Worm (Caenorhabditis elegans) whole organism, L1 larva: Measurements from ENCODE around the gene rnp-5.

Experiments used
- C04F5.9 ChIP-seq: sonication (generic microtip); optimal IDR thresholded peaks from 2 replicates; lab custom pipeline; 2016; ENCODE audit warnings: missing genetic modification characterization, missing compliant biosample characterization
- C16A3.4 ChIP-seq: fragments of 150-350 bp; optimal IDR thresholded peaks from 2 replicates; lab custom pipeline; 2014; ENCODE audit warnings: missing biosample characterization, missing genetic modification characterization
- F16B12.6 ChIP-seq: fragments of 150-350 bp; optimal IDR thresholded peaks from 2 replicates; lab custom pipeline; 2014; ENCODE audit warnings: missing biosample characterization, missing genetic modification characterization
- aly-2 ChIP-seq: fragments of 150-350 bp; optimal IDR thresholded peaks from 2 replicates; lab custom pipeline; 2014; ENCODE audit warnings: missing biosample characterization, missing genetic modification characterization
- ama-1 ChIP-seq: fragments of 150-350 bp; optimal IDR thresholded peaks from 2 replicates; lab custom pipeline; 2014
- blmp-1 ChIP-seq: fragments of 150-350 bp; optimal IDR thresholded peaks from 2 replicates; lab custom pipeline; 2014; ENCODE audit warnings: missing biosample characterization, missing genetic modification characterization
- ceh-63 ChIP-seq: fragments of 200-800 bp; sonication (Bioruptor generic); optimal IDR thresholded peaks from 2 replicates; lab custom pipeline; 2018; ENCODE audit warnings: mild to moderate bottlenecking, missing genetic modification characterization, missing compliant biosample characterization
- ceh-8 ChIP-seq: fragments of 200-800 bp; sonication (Bioruptor generic); optimal IDR thresholded peaks from 2 replicates; lab custom pipeline; 2018; ENCODE audit warnings: mild to moderate bottlenecking, missing genetic modification characterization, moderate library complexity, missing compliant biosample characterization
- ceh-82 ChIP-seq, 3 experiments: fragments of 150-350 bp in 1 of 3; sonication (generic microtip) in 2 of 3; optimal IDR thresholded peaks; 2 replicates each; lab custom pipeline; 2014 to 2017; ENCODE audit warnings: missing biosample characterization in 3 of 3, missing genetic modification characterization in 3 of 3
- ceh-88 ChIP-seq: fragments of 200-800 bp; sonication (Bioruptor generic); IDR thresholded peaks from 2 replicates; pipeline ENCODE4 v1.3.6; 2022; ENCODE audit warnings: missing genetic modification characterization, missing compliant biosample characterization
- dpl-1 ChIP-seq, 3 experiments: fragments of 150-350 bp in 2 of 3; sonication (generic microtip) in 1 of 3; optimal IDR thresholded peaks; 2 replicates each; lab custom pipeline; 2014 to 2017; ENCODE audit warnings: missing biosample characterization in 3 of 3, missing genetic modification characterization in 3 of 3, missing genetic modification reagents in 3 of 3
- dsc-1 ChIP-seq: sonication (generic microtip); optimal IDR thresholded peaks from 2 replicates; lab custom pipeline; 2016; ENCODE audit warnings: mild to moderate bottlenecking, missing genetic modification characterization, missing compliant biosample characterization
- efl-1 ChIP-seq, 4 experiments: fragments of 150-350 bp; optimal IDR thresholded peaks in 3 of 4; peaks in 1 of 4; 1 replicate in 1 of 4; 2 replicates in 3 of 4; lab custom pipeline; 2014; ENCODE audit warnings: missing biosample characterization in 2 of 4, missing genetic modification characterization in 2 of 4, missing genetic modification reagents in 2 of 4
- egl-13 ChIP-seq: sonication (generic microtip); optimal IDR thresholded peaks from 2 replicates; lab custom pipeline; 2016; ENCODE audit warnings: missing genotype, missing genetic modification reagents, missing genetic modification characterization, missing compliant biosample characterization
- egl-27 ChIP-seq, 2 experiments: fragments of 150-350 bp in 1 of 2; sonication (generic microtip); optimal IDR thresholded peaks; 3 replicates each; lab custom pipeline; 2017 to 2018; ENCODE audit warnings: missing biosample characterization in 2 of 2, missing genetic modification characterization in 2 of 2, missing genetic modification reagents in 2 of 2
- fkh-10 ChIP-seq: sonication (generic microtip); optimal IDR thresholded peaks from 2 replicates; lab custom pipeline; 2017; ENCODE audit warnings: missing biosample characterization, missing genetic modification reagents, missing genetic modification characterization
- fkh-4 ChIP-seq: sonication (generic microtip); optimal IDR thresholded peaks from 2 replicates; lab custom pipeline; 2016; ENCODE audit warnings: missing compliant biosample characterization, missing genetic modification characterization, borderline replicate concordance
- fos-1 ChIP-seq: fragments of 150-350 bp; optimal IDR thresholded peaks from 2 replicates; lab custom pipeline; 2014; ENCODE audit warnings: missing biosample characterization, missing genetic modification characterization
- irx-1 ChIP-seq: sonication (generic microtip); optimal IDR thresholded peaks from 2 replicates; lab custom pipeline; 2016; ENCODE audit warnings: missing genetic modification characterization, missing compliant biosample characterization
- isw-1 ChIP-seq: fragments of 200-800 bp; sonication (Bioruptor generic); IDR thresholded peaks from 2 replicates; pipeline ENCODE4 v1.3.6; 2022; ENCODE audit warnings: missing genetic modification characterization, missing compliant biosample characterization
- jun-1 ChIP-seq: fragments of 150-350 bp; optimal IDR thresholded peaks from 2 replicates; lab custom pipeline; 2014; ENCODE audit warnings: missing biosample characterization, missing genetic modification reagents, missing genetic modification characterization
- lin-14 ChIP-seq: fragments of 200-800 bp; sonication (Bioruptor generic); optimal IDR thresholded peaks from 2 replicates; lab custom pipeline; 2018; ENCODE audit warnings: mild to moderate bottlenecking, missing genetic modification characterization, moderate library complexity, missing compliant biosample characterization
- lin-15B ChIP-seq: fragments of 150-350 bp; sonication (generic microtip); optimal IDR thresholded peaks from 3 replicates; lab custom pipeline; 2014; ENCODE audit warnings: missing biosample characterization, missing genetic modification characterization
- lin-35 ChIP-seq, 2 experiments: fragments of 150-350 bp; optimal IDR thresholded peaks; 2 replicates each; lab custom pipeline; 2014; ENCODE audit warnings: missing biosample characterization in 2 of 2, missing genetic modification characterization in 2 of 2, missing genetic modification reagents in 2 of 2
- lir-3 ChIP-seq: sonication (generic microtip); optimal IDR thresholded peaks from 2 replicates; lab custom pipeline; 2016; ENCODE audit warnings: mild to moderate bottlenecking, missing genetic modification characterization, moderate library complexity, missing compliant biosample characterization; ENCODE audit not compliant: poor library complexity
- mab-9 ChIP-seq: fragments of 200-800 bp; sonication (Bioruptor generic); IDR thresholded peaks from 2 replicates; pipeline ENCODE4 v1.3.6; 2022; ENCODE audit warnings: missing genetic modification reagents, missing genetic modification characterization, missing compliant biosample characterization
- mdl-1 ChIP-seq, 2 experiments: fragments of 150-350 bp; optimal IDR thresholded peaks; 2 replicates each; lab custom pipeline; 2014 to 2017; ENCODE audit warnings: missing biosample characterization in 2 of 2, missing genetic modification characterization in 2 of 2, inconsistent platforms in 1 of 2
- mef-2 ChIP-seq: fragments of 150-350 bp; optimal IDR thresholded peaks from 2 replicates; lab custom pipeline; 2014; ENCODE audit warnings: missing biosample characterization, missing genetic modification characterization
- mep-1 ChIP-seq: fragments of 150-350 bp; optimal IDR thresholded peaks from 2 replicates; lab custom pipeline; 2014; ENCODE audit warnings: missing biosample characterization, missing genetic modification characterization
- nhr-11 ChIP-seq: fragments of 150-350 bp; optimal IDR thresholded peaks from 2 replicates; lab custom pipeline; 2014; ENCODE audit warnings: missing biosample characterization, missing genetic modification characterization
- nhr-19 ChIP-seq: fragments of 200-800 bp; sonication (Bioruptor generic); conservative IDR thresholded peaks from 2 replicates; pipeline ENCODE4 v1.3.6; 2022; ENCODE audit warnings: missing genetic modification characterization, missing compliant biosample characterization
- nhr-237 ChIP-seq: fragments of 150-350 bp; optimal IDR thresholded peaks from 2 replicates; lab custom pipeline; 2014; ENCODE audit warnings: missing biosample characterization, missing genetic modification characterization
- nhr-47 ChIP-seq: sonication (generic microtip); optimal IDR thresholded peaks from 2 replicates; lab custom pipeline; 2016; ENCODE audit warnings: mild to moderate bottlenecking, missing genetic modification characterization, moderate library complexity, missing compliant biosample characterization
- nhr-71 ChIP-seq: sonication (generic microtip); optimal IDR thresholded peaks from 2 replicates; lab custom pipeline; 2016; ENCODE audit warnings: mild to moderate bottlenecking, missing genetic modification characterization, moderate library complexity, missing compliant biosample characterization
- nhr-76 ChIP-seq: sonication (generic microtip); optimal IDR thresholded peaks from 2 replicates; lab custom pipeline; 2017; ENCODE audit warnings: missing biosample characterization, missing genetic modification characterization
- nhr-77 ChIP-seq: fragments of 150-350 bp; optimal IDR thresholded peaks from 2 replicates; lab custom pipeline; 2014; ENCODE audit warnings: missing biosample characterization, missing genetic modification characterization
- nhr-85 ChIP-seq: sonication (generic microtip); peaks from one replicate; lab custom pipeline; 2016; ENCODE audit warnings: missing genetic modification characterization, inconsistent platforms, missing compliant biosample characterization
- pax-3 ChIP-seq: fragments of 200-800 bp; sonication (Bioruptor generic); optimal IDR thresholded peaks from 2 replicates; lab custom pipeline; 2018; ENCODE audit warnings: mild to moderate bottlenecking, missing genetic modification characterization, moderate library complexity, missing compliant biosample characterization
- pqm-1 ChIP-seq: sonication (generic microtip); optimal IDR thresholded peaks from 3 replicates; lab custom pipeline; 2017; ENCODE audit warnings: missing biosample characterization, missing genetic modification characterization
- skn-1 ChIP-seq: fragments of 150-350 bp; optimal IDR thresholded peaks from 2 replicates; lab custom pipeline; 2014; ENCODE audit warnings: missing biosample characterization, missing genetic modification characterization
- snpc-4 ChIP-seq: fragments of 150-350 bp; optimal IDR thresholded peaks from 2 replicates; lab custom pipeline; 2014; ENCODE audit warnings: missing biosample characterization, missing genetic modification characterization
- snu-23 ChIP-seq: sonication (generic microtip); optimal IDR thresholded peaks from 2 replicates; lab custom pipeline; 2016; ENCODE audit warnings: missing genetic modification characterization, missing compliant biosample characterization
- sptf-1 ChIP-seq: fragments of 150-350 bp; optimal IDR thresholded peaks from 2 replicates; lab custom pipeline; 2014; ENCODE audit warnings: missing biosample characterization, missing genetic modification characterization
- swsn-7 ChIP-seq: sonication (generic microtip); optimal IDR thresholded peaks from 2 replicates; lab custom pipeline; 2016; ENCODE audit warnings: missing genetic modification characterization, missing compliant biosample characterization
- tbx-2 ChIP-seq: sonication (generic microtip); optimal IDR thresholded peaks from 2 replicates; lab custom pipeline; 2016; ENCODE audit warnings: missing genetic modification characterization, missing compliant biosample characterization
- unc-130 ChIP-seq: fragments of 150-350 bp; optimal IDR thresholded peaks from 2 replicates; lab custom pipeline; 2017; ENCODE audit warnings: missing biosample characterization, missing genetic modification characterization, inconsistent platforms
- unc-62 ChIP-seq: fragments of 150-350 bp; optimal IDR thresholded peaks from 2 replicates; lab custom pipeline; 2014; ENCODE audit warnings: missing biosample characterization, missing genetic modification reagents, missing genetic modification characterization
- unc-86 ChIP-seq: sonication (generic microtip); optimal IDR thresholded peaks from 2 replicates; lab custom pipeline; 2016; ENCODE audit warnings: missing genetic modification characterization, missing compliant biosample characterization
- unc-98 ChIP-seq: fragments of 200-800 bp; sonication (Bioruptor generic); IDR thresholded peaks from 2 replicates; pipeline ENCODE4 v1.3.6; 2022; ENCODE audit warnings: missing genetic modification characterization, missing compliant biosample characterization
- xbp-1 ChIP-seq: sonication (generic microtip); optimal IDR thresholded peaks from 2 replicates; lab custom pipeline; 2016; ENCODE audit warnings: missing genetic modification characterization, missing compliant biosample characterization
- zag-1 ChIP-seq: fragments of 150-350 bp; optimal IDR thresholded peaks from 2 replicates; lab custom pipeline; 2014; ENCODE audit warnings: missing biosample characterization, missing genetic modification characterization
- zip-4 ChIP-seq: fragments of 200-800 bp; sonication (Bioruptor generic); optimal IDR thresholded peaks from 2 replicates; lab custom pipeline; 2018; ENCODE audit warnings: mild to moderate bottlenecking, missing genetic modification characterization, moderate library complexity, missing compliant biosample characterization
- ztf-11 ChIP-seq, 2 experiments: sonication (generic microtip); optimal IDR thresholded peaks; 2 replicates each; lab custom pipeline; 2016 to 2017; ENCODE audit warnings: missing genetic modification characterization in 2 of 2, missing biosample characterization in 1 of 2, missing compliant biosample characterization in 1 of 2

rnp-5 gene

DNA sequence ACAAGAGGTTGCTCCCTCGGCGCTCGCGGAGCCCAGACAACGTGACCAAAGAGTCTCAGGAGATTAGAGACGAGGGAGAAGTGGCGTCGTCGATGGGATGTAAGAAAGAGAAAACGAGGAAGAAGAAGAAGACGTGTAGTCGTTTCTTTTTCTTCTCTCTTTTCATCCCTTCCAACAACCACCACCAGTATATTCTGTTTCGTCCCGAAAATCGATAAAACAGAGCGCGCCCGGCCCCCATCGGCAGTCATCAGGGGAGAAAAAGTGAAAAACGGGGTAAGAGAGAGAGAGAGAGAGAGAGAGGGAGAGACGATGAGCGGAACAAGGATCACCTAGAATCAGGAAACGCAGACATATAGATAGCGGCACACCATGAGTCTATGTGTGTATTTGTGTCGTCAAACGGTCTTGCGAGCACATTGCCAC, 34.2 kb upstream of the rnp-5 start:
- TF ChIP-seq lir-3 (tag; lab: Kevin White, UChicago) (peak; percentile 40), snu-23 (GFP tag; lab: Kevin White, UChicago) (peak; percentile 85), ceh-63 (GFP tag; lab: Kevin White, UChicago) (peak; percentile 2), C16A3.4 (tag; lab: Kevin White, UChicago) (peak; percentile 40), ama-1 (lab: Kevin White, UChicago) (no peak), lin-15B (peak; percentile 26), efl-1 (optimal IDR thresholded peaks at IDR 0.05; lab: Kevin White, UChicago) (peak; percentile 63 to 74), efl-1 (GFP tag; optimal IDR thresholded peaks at IDR 0.05 in 1 of 2; lab: Kevin White, UChicago) (peak; percentile 12 to 93), tbx-2 (tag; lab: Kevin White, UChicago) (peak; percentile 77), nhr-76 (tag; lab: Kevin White, UChicago) (no peak), blmp-1 (tag; lab: Kevin White, UChicago) (peak; percentile 97), aly-2 (tag; lab: Kevin White, UChicago) (peak; percentile 60), nhr-77 (tag; lab: Kevin White, UChicago) (peak; percentile 40), egl-27 (tag; optimal IDR thresholded peaks at IDR 0.05; lab: Kevin White, UChicago) (no peak), mep-1 (tag; lab: Kevin White, UChicago) (peak; percentile 59), jun-1 (tag; lab: Kevin White, UChicago) (peak; percentile 77), nhr-71 (tag; lab: Kevin White, UChicago) (peak; percentile 88), swsn-7 (peak; percentile 86), lin-14 (peak; percentile 96), nhr-47 (peak; percentile 84), zip-4 (no peak), nhr-85 (tag; lab: Kevin White, UChicago) (peak; percentile 84), mef-2 (tag; lab: Kevin White, UChicago) (no peak), nhr-237 (tag; lab: Kevin White, UChicago) (no peak), skn-1 (tag; lab: Kevin White, UChicago) (peak; percentile 56), unc-98 (GFP tag; lab: Robert Waterston, UW) (no peak), ceh-88 (GFP tag; lab: Robert Waterston, UW) (no peak; the same call in 1 of the 2 replicates), egl-13 (tag; lab: Kevin White, UChicago) (peak; percentile 79), nhr-11 (tag; lab: Kevin White, UChicago) (peak; percentile 4), fos-1 (tag; lab: Kevin White, UChicago) (peak; percentile 26), pqm-1 (no peak), snpc-4 (tag; lab: Kevin White, UChicago) (no peak), sptf-1 (no peak), isw-1 (GFP tag; lab: Robert Waterston, UW) (peak; percentile 58), zag-1 (tag; lab: Kevin White, UChicago) (peak; percentile 44), ceh-8 (GFP tag; lab: Kevin White, UChicago) (no peak), F16B12.6 (tag; lab: Kevin White, UChicago) (peak; percentile 4), pax-3 (tag; lab: Kevin White, UChicago) (peak; percentile 27), ztf-11 (tag; optimal IDR thresholded peaks at IDR 0.05; lab: Kevin White, UChicago) (peak in 1 of 2 experiments; percentile 60), dsc-1 (tag; lab: Kevin White, UChicago) (peak; percentile 49), nhr-19 (GFP tag; lab: Robert Waterston, UW) (peak; percentile 57), irx-1 (tag; lab: Kevin White, UChicago) (peak; percentile 37), xbp-1 (tag; lab: Kevin White, UChicago) (peak; percentile 65), unc-130 (tag; lab: Kevin White, UChicago) (no peak), unc-62 (no peak), mab-9 (GFP tag; lab: Robert Waterston, UW) (peak; percentile 48; the same call in 1 of the 2 replicates), lin-35 (GFP tag; optimal IDR thresholded peaks at IDR 0.05; lab: Kevin White, UChicago) (peak; percentile 49 to 50), mdl-1 (tag; optimal IDR thresholded peaks at IDR 0.05; lab: Kevin White, UChicago) (peak; percentile 55 to 69), fkh-4 (tag; lab: Kevin White, UChicago) (no peak), dpl-1 (GFP tag; optimal IDR thresholded peaks at IDR 0.05; lab: Kevin White, UChicago) (peak; percentile 11 to 45 (median 18)), fkh-10 (GFP tag; lab: Kevin White, UChicago) (peak; percentile 90), unc-86 (tag; lab: Kevin White, UChicago) (peak; percentile 87), ceh-82 (tag; optimal IDR thresholded peaks at IDR 0.05; lab: Kevin White, UChicago) (peak; percentile 38 to 65 (median 62)), C04F5.9 (tag; lab: Kevin White, UChicago) (no peak)
